Worm (Caenorhabditis elegans): ENCODE results near the gene grl-6.

The grl-6 gene

DNA sequence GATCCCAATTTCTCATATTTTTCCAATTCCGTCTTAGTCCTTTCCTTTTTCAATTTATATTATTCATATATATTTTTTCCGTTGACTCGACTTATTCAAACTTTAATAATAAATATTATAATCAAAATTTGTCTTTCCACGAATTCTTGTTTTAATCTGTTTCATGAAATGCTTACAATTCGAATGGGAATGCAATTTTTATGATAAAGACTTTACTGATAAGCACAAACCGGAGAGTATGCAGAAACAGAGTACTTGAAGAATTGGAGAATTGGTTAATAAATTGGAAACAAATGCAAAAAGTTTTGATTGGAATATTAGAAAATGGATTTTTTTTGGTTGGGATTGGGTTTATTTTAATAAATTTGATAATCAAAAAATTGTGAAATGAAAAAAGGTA, 42.5 kb downstream of the grl-6 start:
- TF ChIP-seq ham-2 (GFP tag; optimal IDR thresholded peaks at IDR 0.05): no peak

DNA sequence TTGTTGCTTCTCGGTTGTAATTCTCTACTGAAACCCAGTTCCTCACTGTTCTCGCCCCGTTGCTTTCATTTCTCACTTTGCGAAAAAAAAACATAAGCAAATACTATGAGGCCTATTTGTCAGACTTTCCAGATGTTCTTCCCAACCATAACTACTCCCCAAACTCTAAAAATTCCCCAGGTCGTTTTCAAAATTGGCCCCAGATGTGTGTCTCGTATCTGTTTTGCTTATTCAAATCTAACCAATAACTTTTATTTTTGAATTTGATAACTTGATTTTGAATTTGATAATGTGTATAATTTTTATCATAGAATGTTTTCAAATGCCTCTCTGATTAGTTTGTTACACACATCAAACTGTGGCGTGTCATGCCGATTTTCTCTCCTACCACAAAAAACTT, 42.9 kb downstream of the grl-6 start:
- TF ChIP-seq ztf-11 (tag; optimal IDR thresholded peaks at IDR 0.05) (no peak), sptf-1 (tag; optimal IDR thresholded peaks at IDR 0.05) (no peak), lsy-2 (tag; optimal IDR thresholded peaks at IDR 0.05) (no peak), unc-39 (tag; optimal IDR thresholded peaks at IDR 0.05) (no peak), mls-2 (tag; optimal IDR thresholded peaks at IDR 0.05) (no peak), zip-8 (tag; optimal IDR thresholded peaks at IDR 0.05) (no peak), snpc-4 (tag; optimal IDR thresholded peaks at IDR 0.05) (no peak), bed-3 (GFP tag; optimal IDR thresholded peaks at IDR 0.05) (no peak)

- TF ChIP-seq ceh-39 (tag; optimal IDR thresholded peaks at IDR 0.05) (no peak), nhr-12 (tag; optimal IDR thresholded peaks at IDR 0.05) (no peak), ham-2 (GFP tag; optimal IDR thresholded peaks at IDR 0.05) (no peak)
Measured at ce11 chrX:6405905-6406304, 44.8 kb downstream of the grl-6 start.

ce11 chrX:6403122-6403521, 47.6 kb downstream of the grl-6 start, which contains the start of gene glt-4:
Gene glt-4, plus strand, starts transcription at chrX:6403422.
- no peak for TF ChIP-seq ces-1 (GFP tag; optimal IDR thresholded peaks at IDR 0.05)
- no peak for TF ChIP-seq mep-1 (tag; optimal IDR thresholded peaks at IDR 0.05)
- TF ChIP-seq elt-3 (tag; optimal IDR thresholded peaks at IDR 0.05): no peak
- TF ChIP-seq nhr-12 (tag; optimal IDR thresholded peaks at IDR 0.05): no peak
- TF ChIP-seq ztf-11 (tag; optimal IDR thresholded peaks at IDR 0.05): no peak
- TF ChIP-seq mls-2 (tag; optimal IDR thresholded peaks at IDR 0.05): no peak
- no peak for TF ChIP-seq ham-2 (GFP tag; optimal IDR thresholded peaks at IDR 0.05)
- no peak for TF ChIP-seq nhr-2 (tag; optimal IDR thresholded peaks at IDR 0.05)
- TF ChIP-seq snpc-4 (tag; optimal IDR thresholded peaks at IDR 0.05): no peak
- TF ChIP-seq nhr-237 (tag; optimal IDR thresholded peaks at IDR 0.05): no peak
- TF ChIP-seq elt-1 (tag; optimal IDR thresholded peaks at IDR 0.05; ENCODE audit: borderline replicate concordance, insufficient read depth): no peak
- TF ChIP-seq pha-4 (tag; optimal IDR thresholded peaks at IDR 0.05): no peak

Measured in whole organism, mixed stage, embryonic.